Fruit fly (Drosophila melanogaster) whole organism, pupa: ENCODE results near the gene gce.

Experiments used
- CG10348 ChIP-seq: fragments of 200-800 bp; sonication (Bioruptor generic); IDR thresholded peaks from 2 replicates; pipeline ENCODE4 v1.3.6; 2022; ENCODE audit warnings: missing biosample characterization, missing genetic modification characterization
- CG12605 ChIP-seq: fragments of 200-800 bp; sonication (Bioruptor generic); IDR thresholded peaks from 2 replicates; pipeline ENCODE4 v1.3.6; 2022; ENCODE audit warnings: missing biosample characterization, missing genetic modification characterization
- CG13204 ChIP-seq: fragments of 200-800 bp; sonication (Bioruptor generic); optimal IDR thresholded peaks from 2 replicates; lab custom pipeline; 2018; ENCODE audit warnings: missing biosample characterization, mild to moderate bottlenecking, missing genetic modification characterization, moderate library complexity
- CG14655 ChIP-seq: fragments of 200-800 bp; sonication (Bioruptor generic); optimal IDR thresholded peaks from 3 replicates; lab custom pipeline; 2017; ENCODE audit warnings: mild to moderate bottlenecking, missing biosample characterization, missing genetic modification reagents, missing genetic modification characterization
- CG15710 ChIP-seq: fragments of 200-800 bp; sonication (Bioruptor generic); optimal IDR thresholded peaks from 2 replicates; lab custom pipeline; 2018; ENCODE audit warnings: missing biosample characterization, mild to moderate bottlenecking, missing genetic modification characterization, moderate library complexity
- CG17806 ChIP-seq: fragments of 200-800 bp; sonication (Bioruptor generic); optimal IDR thresholded peaks from 2 replicates; lab custom pipeline; 2018; ENCODE audit warnings: missing biosample characterization, mild to moderate bottlenecking, missing genetic modification characterization, moderate library complexity
- CG32121 ChIP-seq: fragments of 200-800 bp; sonication (Bioruptor generic); IDR thresholded peaks from 2 replicates; pipeline ENCODE4 v1.3.6; 2022; ENCODE audit warnings: missing biosample characterization, missing genetic modification characterization
- CG34367 ChIP-seq: fragments of 200-800 bp; sonication (Bioruptor generic); optimal IDR thresholded peaks from 2 replicates; lab custom pipeline; 2018; ENCODE audit warnings: missing biosample characterization, mild to moderate bottlenecking, missing genetic modification characterization
- CG4496 ChIP-seq: fragments of 200-800 bp; sonication (Bioruptor generic); IDR thresholded peaks from 3 replicates; pipeline ENCODE4 v1.3.6; 2022; ENCODE audit warnings: missing biosample characterization, missing genetic modification characterization
- CG8159 ChIP-seq: fragments of 200-800 bp; sonication (Bioruptor generic); optimal IDR thresholded peaks from 3 replicates; lab custom pipeline; 2018; ENCODE audit warnings: missing biosample characterization, mild to moderate bottlenecking, missing genetic modification characterization, moderate library complexity
- CG8301 ChIP-seq: fragments of 200-800 bp; sonication (Bioruptor generic); optimal IDR thresholded peaks from 2 replicates; lab custom pipeline; 2018; ENCODE audit warnings: missing biosample characterization, mild to moderate bottlenecking, missing genetic modification characterization
- CG9948 ChIP-seq: fragments of 200-800 bp; sonication (Bioruptor generic); optimal IDR thresholded peaks from 2 replicates; lab custom pipeline; 2018; ENCODE audit warnings: missing biosample characterization, mild to moderate bottlenecking, missing genetic modification characterization, moderate library complexity
- D1 ChIP-seq: fragments of 200-800 bp; sonication (Bioruptor generic); optimal IDR thresholded peaks from 2 replicates; lab custom pipeline; 2018; ENCODE audit warnings: missing biosample characterization, mild to moderate bottlenecking, missing genetic modification characterization, moderate library complexity
- EcR ChIP-seq: fragments of 200-800 bp; sonication (Bioruptor generic); optimal IDR thresholded peaks from 3 replicates; lab custom pipeline; 2019; ENCODE audit warnings: missing biosample characterization, missing genetic modification characterization, mild to moderate bottlenecking, moderate library complexity, missing genetic modification reagents
- Ets98B ChIP-seq: fragments of 200-800 bp; sonication (Bioruptor generic); IDR thresholded peaks from 2 replicates; pipeline ENCODE4 v1.3.6; 2022; ENCODE audit warnings: missing biosample characterization, missing genetic modification characterization
- Pif1A ChIP-seq: fragments of 200-800 bp; sonication (Bioruptor generic); optimal IDR thresholded peaks from 3 replicates; lab custom pipeline; 2016; ENCODE audit warnings: missing biosample characterization, missing genetic modification characterization
- Pif1B ChIP-seq: fragments of 200-800 bp; sonication (Bioruptor generic); optimal IDR thresholded peaks from 3 replicates; lab custom pipeline; 2016; ENCODE audit warnings: missing biosample characterization, missing genetic modification characterization
- Snoo ChIP-seq: fragments of 200-800 bp; sonication (Bioruptor generic); optimal IDR thresholded peaks from 3 replicates; lab custom pipeline; 2017; ENCODE audit warnings: missing biosample characterization, mild to moderate bottlenecking, missing genetic modification characterization, inconsistent platforms
- fd96Ca ChIP-seq: fragments of 200-800 bp; sonication (Bioruptor generic); IDR thresholded peaks from 3 replicates; pipeline ENCODE4 v1.3.6; 2022; ENCODE audit warnings: missing biosample characterization, missing genetic modification characterization
- gl ChIP-seq: fragments of 200-800 bp; sonication (Bioruptor generic); optimal IDR thresholded peaks from 2 replicates; lab custom pipeline; 2018; ENCODE audit warnings: missing biosample characterization, mild to moderate bottlenecking, missing genetic modification characterization
- rn ChIP-seq: fragments of 200-800 bp; sonication (Bioruptor generic); IDR thresholded peaks from 2 replicates; pipeline ENCODE4 v1.3.6; 2022; ENCODE audit warnings: missing biosample characterization, missing genetic modification characterization

gce gene

DNA sequence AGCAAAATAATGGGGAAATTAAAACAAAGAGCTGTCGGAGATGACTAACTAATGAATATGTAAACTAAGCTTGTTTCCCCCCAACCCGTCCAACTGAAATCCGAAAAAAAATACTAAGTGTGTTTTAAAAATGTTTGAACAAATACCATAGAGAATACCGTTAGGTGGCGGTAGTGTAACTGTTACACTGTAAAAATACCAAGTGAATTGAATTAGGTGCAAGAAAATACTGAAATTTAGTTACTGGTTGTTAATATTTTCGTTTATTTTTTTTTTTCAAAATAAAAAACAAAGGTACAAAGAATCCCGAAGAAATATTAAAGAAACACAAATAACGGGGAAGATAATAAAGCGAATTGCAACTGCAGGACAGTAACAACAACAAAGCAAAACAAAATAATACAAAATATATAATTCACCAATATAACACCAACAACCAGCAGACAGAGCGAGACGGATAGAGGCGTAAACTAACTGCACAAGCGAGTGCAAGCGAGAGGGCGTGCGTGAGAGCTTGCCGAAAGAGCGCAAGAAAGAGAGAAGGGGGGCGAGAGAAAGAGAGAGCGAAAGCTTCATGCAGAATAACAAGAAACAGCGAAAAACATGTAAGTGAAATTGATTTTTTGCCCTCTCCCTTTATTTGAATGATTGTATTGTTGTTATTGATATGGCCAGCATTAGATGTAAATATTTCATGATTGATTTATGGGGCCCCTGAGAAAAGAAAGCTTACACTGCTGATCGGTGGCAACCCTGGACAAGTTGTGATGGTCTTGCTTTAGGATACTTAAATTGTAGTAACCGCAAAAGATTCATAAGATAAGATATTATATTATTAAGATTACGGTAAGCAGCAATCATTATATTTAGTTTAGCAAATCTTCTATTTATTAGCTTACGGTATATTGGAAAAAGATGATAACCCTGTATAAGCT, 8.7 kb downstream of the gce start:
- peak; percentile 54; the same call in 1 of the 2 replicates for TF ChIP-seq Ets98B (GFP tag; lab: Robert Waterston, UW)
- no peak for TF ChIP-seq gl (tag; lab: Kevin White, UChicago)
- no peak for TF ChIP-seq Pif1B (GFP tag; lab: Kevin White, UChicago)
- TF ChIP-seq EcR = peak; percentile 60
- TF ChIP-seq CG12605 (GFP tag; lab: Robert Waterston, UW) = no peak
- peak; percentile 14 for TF ChIP-seq Pif1A (GFP tag; lab: Kevin White, UChicago)
- peak; percentile 66 for TF ChIP-seq CG13204 (GFP tag; lab: Kevin White, UChicago)
- peak; percentile 21 for TF ChIP-seq Snoo (tag; lab: Kevin White, UChicago)
- TF ChIP-seq CG14655 (GFP tag; lab: Kevin White, UChicago) = no peak
- TF ChIP-seq fd96Ca = peak; percentile 62; the same call in 2 of the 3 replicates
- TF ChIP-seq CG8159 (tag; lab: Kevin White, UChicago) = peak; percentile 0
- no peak for TF ChIP-seq CG15710 (tag; lab: Kevin White, UChicago)
- peak; percentile 11 for TF ChIP-seq CG34367 (tag; lab: Kevin White, UChicago)
- peak; percentile 59 for TF ChIP-seq CG32121
- TF ChIP-seq CG4496 (GFP tag; lab: Robert Waterston, UW) = peak; percentile 74
- TF ChIP-seq CG9948 (tag; lab: Kevin White, UChicago) = no peak
- no peak for TF ChIP-seq rn (GFP tag; lab: Robert Waterston, UW)
- TF ChIP-seq CG8301 (tag; lab: Kevin White, UChicago) = no peak
- no peak for TF ChIP-seq D1
- TF ChIP-seq CG17806 (tag; lab: Kevin White, UChicago) = no peak
- no peak for TF ChIP-seq CG10348 (GFP tag; lab: Robert Waterston, UW)

DNA sequence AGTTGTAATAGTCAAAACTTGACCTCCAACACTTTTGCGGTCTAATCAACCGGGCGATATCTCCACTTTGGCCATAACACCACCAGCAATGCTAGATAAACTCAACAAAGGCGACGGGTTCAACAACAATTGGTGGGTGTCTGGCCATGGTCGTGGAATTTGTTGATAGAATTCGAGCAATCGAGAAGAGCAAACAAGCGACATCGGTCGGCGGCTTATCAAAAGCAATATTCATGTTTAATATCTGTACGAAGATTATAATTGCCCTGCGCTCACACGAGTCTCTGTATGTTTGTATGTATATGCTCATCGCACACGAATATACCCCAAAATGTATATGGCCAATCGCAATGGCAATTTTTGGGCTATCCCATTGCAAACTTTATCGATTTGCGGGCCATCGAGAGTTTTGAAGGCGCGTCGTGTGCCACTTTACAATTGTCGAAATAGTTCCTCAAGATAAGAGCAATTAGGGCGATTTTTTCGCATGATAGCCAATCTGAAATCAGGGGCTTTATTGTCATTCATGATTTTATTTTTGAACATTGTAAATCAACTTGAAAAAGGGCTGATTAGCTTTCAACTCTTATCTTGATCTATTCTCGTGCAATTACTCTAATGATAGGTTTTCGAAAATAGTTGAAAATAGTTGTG, 10.0 kb downstream of the gce start:
- no peak for TF ChIP-seq CG9948 (tag; lab: Kevin White, UChicago)
- no peak for TF ChIP-seq CG14655 (GFP tag; lab: Kevin White, UChicago)
- TF ChIP-seq CG10348 (GFP tag; lab: Robert Waterston, UW) = no peak
- TF ChIP-seq CG17806 (tag; lab: Kevin White, UChicago) = no peak
- no peak for TF ChIP-seq D1
- TF ChIP-seq Pif1B (GFP tag; lab: Kevin White, UChicago) = no peak
- no peak for TF ChIP-seq Ets98B (GFP tag; lab: Robert Waterston, UW)
- no peak for TF ChIP-seq CG34367 (tag; lab: Kevin White, UChicago)
- no peak for TF ChIP-seq fd96Ca
- no peak for TF ChIP-seq CG8159 (tag; lab: Kevin White, UChicago)
- TF ChIP-seq CG4496 (GFP tag; lab: Robert Waterston, UW) = no peak
- TF ChIP-seq EcR = no peak
- TF ChIP-seq Snoo (tag; lab: Kevin White, UChicago) = no peak
- no peak for TF ChIP-seq gl (tag; lab: Kevin White, UChicago)
- TF ChIP-seq, all 21 proteins: peak for 0

DNA sequence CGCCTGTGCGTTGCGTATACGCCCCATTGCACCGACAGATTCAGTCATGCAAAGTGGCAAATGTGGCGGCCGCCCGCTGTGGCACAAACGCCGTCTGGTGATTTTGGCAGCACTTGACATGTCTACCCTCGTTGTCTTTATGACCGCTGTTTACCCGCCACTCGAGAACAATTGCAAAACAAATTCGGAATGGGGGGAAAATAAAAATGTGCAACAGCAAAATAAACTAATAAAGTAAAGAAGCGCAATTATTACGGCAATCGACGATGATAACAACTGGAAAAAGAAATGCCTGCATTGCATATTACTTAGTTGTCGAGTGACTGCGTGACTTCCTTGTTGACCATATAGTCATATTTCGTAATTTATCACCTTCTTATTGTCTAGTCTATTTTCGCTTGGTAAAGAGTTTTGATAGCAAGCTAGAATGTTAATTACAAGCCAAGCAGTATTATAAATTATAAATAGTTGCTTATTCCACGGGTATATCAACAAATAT, 10.9 kb downstream of the gce start:
- TF ChIP-seq gl (tag; lab: Kevin White, UChicago) (no peak), D1 (no peak), CG32121 (0 out of 2 replicates have a peak, but pooled peaks have one; percentile 21)
- TF ChIP-seq, all 21 proteins: peak for 1

- TF ChIP-seq fd96Ca = no peak
- no peak for TF ChIP-seq CG9948 (tag; lab: Kevin White, UChicago)
- TF ChIP-seq CG17806 (tag; lab: Kevin White, UChicago) = no peak
- TF ChIP-seq, all 21 proteins: peak for 0
Observed at dm6 chrX:15309918-15310317, 12.4 kb downstream of the gce start.

DNA sequence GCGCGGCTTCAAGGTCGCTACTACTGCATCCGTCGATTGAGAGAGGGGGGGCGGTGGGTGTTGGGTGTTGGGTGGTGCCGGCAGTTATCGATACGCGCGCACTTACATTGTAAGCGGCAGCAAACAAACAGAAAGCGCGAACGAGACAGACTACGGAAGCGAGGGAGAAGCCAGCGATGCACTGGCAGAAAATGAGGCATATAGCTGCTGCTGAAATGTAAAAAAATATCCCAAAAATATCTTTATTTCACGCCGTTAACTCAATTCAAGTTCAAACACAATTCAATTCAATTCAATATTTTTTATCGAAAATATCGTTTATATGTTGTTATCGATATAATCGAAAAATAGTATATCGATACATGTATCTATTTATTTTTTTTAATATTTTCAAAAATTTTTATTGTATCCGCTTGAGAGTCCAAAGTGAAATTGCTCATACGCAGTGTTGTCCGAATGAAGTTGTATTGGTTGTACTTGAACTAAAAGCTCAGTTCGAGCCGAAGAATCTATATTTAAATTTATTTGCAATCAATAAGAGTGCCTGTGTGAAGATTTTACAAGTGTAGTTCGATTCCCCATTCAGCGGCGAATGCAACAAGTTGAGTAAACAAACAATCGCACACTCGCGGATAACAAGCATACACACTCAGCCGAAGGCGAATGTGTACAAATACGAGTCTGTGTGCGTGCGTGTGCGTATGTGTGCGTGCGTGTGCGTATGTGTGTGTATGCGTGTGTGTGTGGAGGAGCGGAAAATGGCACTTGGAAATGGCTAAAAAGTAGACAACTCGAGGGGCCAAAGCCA, 14.7 kb downstream of the gce start:
- peak; percentile 12 for TF ChIP-seq CG13204 (GFP tag; lab: Kevin White, UChicago)
- peak; percentile 14 for TF ChIP-seq Pif1A (GFP tag; lab: Kevin White, UChicago)
- TF ChIP-seq CG4496 (GFP tag; lab: Robert Waterston, UW) = peak; percentile 77
- no peak for TF ChIP-seq CG10348 (GFP tag; lab: Robert Waterston, UW)
- 0 out of 2 replicates have a peak, but pooled peaks have one; percentile 11 for TF ChIP-seq rn (GFP tag; lab: Robert Waterston, UW)
- TF ChIP-seq D1 = no peak
- peak; percentile 56 for TF ChIP-seq CG9948 (tag; lab: Kevin White, UChicago)
- TF ChIP-seq fd96Ca = peak; percentile 13; the same call in 1 of the 3 replicates
- peak; percentile 32 for TF ChIP-seq CG34367 (tag; lab: Kevin White, UChicago)
- peak; percentile 77 for TF ChIP-seq CG14655 (GFP tag; lab: Kevin White, UChicago)
- TF ChIP-seq CG15710 (tag; lab: Kevin White, UChicago) = peak; percentile 61
- peak; percentile 42 for TF ChIP-seq CG17806 (tag; lab: Kevin White, UChicago)
- no peak for TF ChIP-seq Pif1B (GFP tag; lab: Kevin White, UChicago)
- no peak for TF ChIP-seq EcR
- no peak for TF ChIP-seq gl (tag; lab: Kevin White, UChicago)
- no peak; the same call in 1 of the 2 replicates for TF ChIP-seq Ets98B (GFP tag; lab: Robert Waterston, UW)
- peak; percentile 66 for TF ChIP-seq Snoo (tag; lab: Kevin White, UChicago)
- peak; percentile 48; the same call in 1 of the 2 replicates for TF ChIP-seq CG32121
- peak; percentile 30; the same call in 1 of the 2 replicates for TF ChIP-seq CG12605 (GFP tag; lab: Robert Waterston, UW)
- TF ChIP-seq CG8301 (tag; lab: Kevin White, UChicago) = peak; percentile 54
- peak; percentile 77 for TF ChIP-seq CG8159 (tag; lab: Kevin White, UChicago)
